Worm (Caenorhabditis elegans) whole organism, early embryonic: ENCODE data around the gene ins-7.
"Not testable (repeated sequence)": the region's sequence is repeated elsewhere in the genome, so short reads cannot be mapped to it uniquely, and the experiment has no call there.

ENCODE experiments used
- F13C5.2 ChIP-seq: sonication (generic microtip); optimal IDR thresholded peaks from 2 replicates; lab custom pipeline; 2017; ENCODE audit warnings: mild to moderate bottlenecking, missing genetic modification characterization, inconsistent platforms, missing compliant biosample characterization
- aly-1 ChIP-seq: sonication (generic microtip); optimal IDR thresholded peaks from 2 replicates; lab custom pipeline; 2016; ENCODE audit warnings: missing genetic modification characterization, missing compliant biosample characterization
- ama-1 ChIP-seq: fragments of 150-350 bp; optimal IDR thresholded peaks from 2 replicates; lab custom pipeline; 2014
- tbx-37 ChIP-seq: fragments of 200-800 bp; sonication (Bioruptor generic); conservative IDR thresholded peaks from 2 replicates; pipeline ENCODE4 v1.3.6; 2022; ENCODE audit warnings: missing genetic modification reagents, missing genetic modification characterization, missing compliant biosample characterization
- tra-4 ChIP-seq: sonication (generic microtip); optimal IDR thresholded peaks from 2 replicates; lab custom pipeline; 2017; ENCODE audit warnings: missing genetic modification characterization, missing compliant biosample characterization

- TF ChIP-seq aly-1; tra-4; ama-1; F13C5.2 (tag; lab: Kevin White, UChicago); tbx-37: not testable (repeated sequence)
These were observed 6.1 kb upstream of the ins-7 start, which contains the start of gene msp-76 for ce11 chrIV:9688715-9689114.
